Fruit fly (Drosophila melanogaster) whole organism, prepupa: ENCODE measurements around the gene Gen.

Source experiments
- Blimp-1 ChIP-seq: fragments of 200-800 bp; sonication (Bioruptor generic); optimal IDR thresholded peaks from 3 replicates; lab custom pipeline; 2017; ENCODE audit warnings: missing biosample characterization, missing genetic modification characterization, mild to moderate bottlenecking, moderate library complexity, missing genetic modification reagents
- CG10669 ChIP-seq: fragments of 200-800 bp; sonication (Bioruptor generic); optimal IDR thresholded peaks from 3 replicates; lab custom pipeline; 2018; ENCODE audit warnings: missing biosample characterization, mild to moderate bottlenecking, missing genetic modification characterization, moderate library complexity
- CG11294 ChIP-seq: fragments of 200-800 bp; sonication (Bioruptor generic); IDR thresholded peaks from 2 replicates; pipeline ENCODE4 v1.3.6; 2022; ENCODE audit warnings: missing biosample characterization, missing genetic modification characterization
- CG11762 ChIP-seq: fragments of 200-800 bp; sonication (Bioruptor generic); optimal IDR thresholded peaks from 3 replicates; lab custom pipeline; 2016; ENCODE audit warnings: missing biosample characterization, missing genetic modification characterization; ENCODE audit not compliant: insufficient read depth
- CG1621 ChIP-seq: fragments of 200-800 bp; sonication (Bioruptor generic); optimal IDR thresholded peaks from 3 replicates; lab custom pipeline; 2018; ENCODE audit warnings: missing biosample characterization, mild to moderate bottlenecking, missing genetic modification characterization
- CG16779 ChIP-seq: fragments of 200-800 bp; sonication (Bioruptor generic); optimal IDR thresholded peaks from 3 replicates; lab custom pipeline; 2017; ENCODE audit warnings: missing biosample characterization, mild to moderate bottlenecking, missing genetic modification characterization
- CG3032 ChIP-seq: fragments of 200-800 bp; optimal IDR thresholded peaks from 2 replicates; lab custom pipeline; 2019; ENCODE audit warnings: missing biosample characterization, mild to moderate bottlenecking, missing genetic modification characterization, moderate library complexity
- CG31627 ChIP-seq: fragments of 200-800 bp; sonication (Bioruptor generic); optimal IDR thresholded peaks from 3 replicates; lab custom pipeline; 2016; ENCODE audit warnings: missing biosample characterization, missing genetic modification characterization
- CG32006 ChIP-seq: fragments of 200-800 bp; sonication (Bioruptor generic); optimal IDR thresholded peaks from 3 replicates; lab custom pipeline; 2017; ENCODE audit warnings: missing biosample characterization, mild to moderate bottlenecking, missing genetic modification characterization
- CG34406 ChIP-seq: fragments of 200-800 bp; sonication (Bioruptor generic); optimal IDR thresholded peaks from 3 replicates; lab custom pipeline; 2016; ENCODE audit warnings: missing biosample characterization, missing genetic modification characterization
- CG4318 ChIP-seq: fragments of 200-800 bp; sonication (Bioruptor generic); optimal IDR thresholded peaks from 3 replicates; lab custom pipeline; 2017; ENCODE audit warnings: missing biosample characterization, mild to moderate bottlenecking, missing genetic modification characterization
- CG6276 ChIP-seq: fragments of 200-800 bp; sonication (Bioruptor generic); optimal IDR thresholded peaks from 2 replicates; lab custom pipeline; 2017; ENCODE audit warnings: missing biosample characterization, mild to moderate bottlenecking, missing genetic modification characterization
- CG6792 ChIP-seq: fragments of 200-800 bp; sonication (Bioruptor generic); optimal IDR thresholded peaks from 3 replicates; lab custom pipeline; 2016; ENCODE audit warnings: missing biosample characterization, missing genetic modification characterization
- CG6808 ChIP-seq: fragments of 200-800 bp; sonication (Bioruptor generic); optimal IDR thresholded peaks from 3 replicates; lab custom pipeline; 2017; ENCODE audit warnings: missing biosample characterization, missing genetic modification characterization, mild to moderate bottlenecking, moderate library complexity, missing genetic modification reagents
- CG6854 ChIP-seq: fragments of 200-800 bp; sonication (Bioruptor generic); optimal IDR thresholded peaks from 2 replicates; lab custom pipeline; 2017; ENCODE audit warnings: missing biosample characterization, mild to moderate bottlenecking, missing genetic modification characterization
- CG7368 ChIP-seq: fragments of 200-800 bp; sonication (Bioruptor generic); optimal IDR thresholded peaks from 3 replicates; lab custom pipeline; 2016; ENCODE audit warnings: missing biosample characterization, missing genetic modification characterization
- CG8119 ChIP-seq: fragments of 200-800 bp; sonication (Bioruptor generic); IDR thresholded peaks from 3 replicates; pipeline ENCODE4 v1.3.6; 2022; ENCODE audit warnings: missing biosample characterization, missing genetic modification characterization
- CG8319 ChIP-seq: fragments of 200-800 bp; sonication (Bioruptor generic); optimal IDR thresholded peaks from 3 replicates; lab custom pipeline; 2016; ENCODE audit warnings: missing biosample characterization, missing genetic modification characterization
- CG9139 ChIP-seq: fragments of 200-800 bp; sonication (Bioruptor generic); optimal IDR thresholded peaks from 3 replicates; lab custom pipeline; 2017; ENCODE audit warnings: missing biosample characterization, mild to moderate bottlenecking, missing genetic modification characterization
- Eip75B ChIP-seq: fragments of 200-800 bp; sonication (Bioruptor generic); optimal IDR thresholded peaks from 3 replicates; lab custom pipeline; 2016; ENCODE audit warnings: missing biosample characterization, missing genetic modification characterization
- Eip78C ChIP-seq: fragments of 200-800 bp; sonication (Bioruptor generic); peaks from one replicate; lab custom pipeline; 2016; ENCODE audit warnings: missing biosample characterization, missing genetic modification characterization
- Eip93F ChIP-seq: fragments of 200-800 bp; sonication (Bioruptor generic); optimal IDR thresholded peaks from 2 replicates; lab custom pipeline; 2016; ENCODE audit warnings: missing biosample characterization, mild to moderate bottlenecking, missing genetic modification characterization
- Ets21C ChIP-seq: fragments of 200-800 bp; sonication (Bioruptor generic); optimal IDR thresholded peaks from 3 replicates; lab custom pipeline; 2016; ENCODE audit warnings: missing biosample characterization, missing genetic modification characterization
- Ets96B ChIP-seq: fragments of 200-800 bp; optimal IDR thresholded peaks from 2 replicates; lab custom pipeline; 2019; ENCODE audit warnings: missing biosample characterization, mild to moderate bottlenecking, missing genetic modification characterization, moderate library complexity
- Gug ChIP-seq: fragments of 200-800 bp; sonication (Bioruptor generic); IDR thresholded peaks from 2 replicates; pipeline ENCODE4 v1.3.6; 2022; ENCODE audit warnings: missing biosample characterization, missing genetic modification characterization
- Hr38 ChIP-seq: sonication (Bioruptor generic); optimal IDR thresholded peaks from 2 replicates; lab custom pipeline; 2016; ENCODE audit warnings: missing biosample characterization, missing genetic modification characterization
- Hr39 ChIP-seq: fragments of 200-800 bp; sonication (Bioruptor generic); optimal IDR thresholded peaks from 2 replicates; lab custom pipeline; 2016; ENCODE audit warnings: missing biosample characterization, missing genetic modification characterization
- Hr4 ChIP-seq: fragments of 200-800 bp; sonication (Bioruptor generic); optimal IDR thresholded peaks from 3 replicates; lab custom pipeline; 2016; ENCODE audit warnings: missing biosample characterization, missing genetic modification characterization
- Lpt ChIP-seq: fragments of 200-800 bp; sonication (Bioruptor generic); optimal IDR thresholded peaks from 3 replicates; lab custom pipeline; 2016; ENCODE audit warnings: missing biosample characterization, missing genetic modification characterization
- OdsH ChIP-seq: fragments of 200-800 bp; sonication (Bioruptor generic); optimal IDR thresholded peaks from 3 replicates; lab custom pipeline; 2016; ENCODE audit warnings: missing biosample characterization, missing genetic modification characterization
- Smox ChIP-seq: fragments of 200-800 bp; sonication (Bioruptor generic); optimal IDR thresholded peaks from 3 replicates; lab custom pipeline; 2016; ENCODE audit warnings: missing biosample characterization, missing genetic modification characterization
- Sox102F ChIP-seq: fragments of 200-800 bp; sonication (Bioruptor generic); optimal IDR thresholded peaks from 2 replicates; lab custom pipeline; 2016; ENCODE audit warnings: missing biosample characterization, mild to moderate bottlenecking, missing genetic modification characterization
- Sox15 ChIP-seq: fragments of 200-800 bp; sonication (Bioruptor generic); optimal IDR thresholded peaks from 3 replicates; lab custom pipeline; 2016; ENCODE audit warnings: missing biosample characterization, missing genetic modification characterization
- achi ChIP-seq: fragments of 200-800 bp; sonication (Bioruptor generic); optimal IDR thresholded peaks from 3 replicates; lab custom pipeline; 2016; ENCODE audit warnings: missing biosample characterization, missing genetic modification characterization
- acj6 ChIP-seq: fragments of 200-800 bp; sonication (Bioruptor generic); optimal IDR thresholded peaks from 3 replicates; lab custom pipeline; 2016; ENCODE audit warnings: missing biosample characterization, missing genetic modification characterization
- cyc ChIP-seq: fragments of 200-800 bp; sonication (Bioruptor generic); optimal IDR thresholded peaks from 3 replicates; lab custom pipeline; 2016; ENCODE audit warnings: missing biosample characterization, missing genetic modification characterization
- fd59A ChIP-seq: fragments of 200-800 bp; sonication (Bioruptor generic); optimal IDR thresholded peaks from 2 replicates; lab custom pipeline; 2017; ENCODE audit warnings: missing biosample characterization, mild to moderate bottlenecking, missing genetic modification characterization, missing genetic modification reagents
- fd85E ChIP-seq: fragments of 200-800 bp; sonication (Bioruptor generic); optimal IDR thresholded peaks from 3 replicates; lab custom pipeline; 2016; ENCODE audit warnings: missing biosample characterization, missing genetic modification characterization
- lz ChIP-seq: fragments of 200-800 bp; sonication (Bioruptor generic); optimal IDR thresholded peaks from 3 replicates; lab custom pipeline; 2016; ENCODE audit warnings: missing biosample characterization, missing genetic modification characterization
- net ChIP-seq: fragments of 200-800 bp; sonication (Bioruptor generic); optimal IDR thresholded peaks from 3 replicates; lab custom pipeline; 2016; ENCODE audit warnings: missing biosample characterization, missing genetic modification characterization
- pdm3 ChIP-seq: fragments of 200-800 bp; sonication (Bioruptor generic); optimal IDR thresholded peaks from 3 replicates; lab custom pipeline; 2016; ENCODE audit warnings: missing biosample characterization, missing genetic modification characterization
- salr ChIP-seq, 2 experiments: fragments of 200-800 bp; sonication (Bioruptor generic); optimal IDR thresholded peaks; 3 replicates each; lab custom pipeline; 2016 to 2018; ENCODE audit warnings: missing biosample characterization in 2 of 2, missing genetic modification characterization in 2 of 2, mild to moderate bottlenecking in 1 of 2
- spab ChIP-seq: fragments of 200-800 bp; sonication (Bioruptor generic); optimal IDR thresholded peaks from 2 replicates; lab custom pipeline; 2017; ENCODE audit warnings: missing biosample characterization, mild to moderate bottlenecking, missing genetic modification characterization, missing genetic modification reagents
- ss ChIP-seq, 2 experiments: fragments of 200-800 bp; sonication (Bioruptor generic); optimal IDR thresholded peaks; 2 replicates in 1 of 2; 3 replicates in 1 of 2; lab custom pipeline; 2017 to 2018; ENCODE audit warnings: mild to moderate bottlenecking in 2 of 2, missing biosample characterization in 2 of 2, missing genetic modification characterization in 2 of 2, moderate library complexity in 1 of 2
- topi ChIP-seq: fragments of 200-800 bp; sonication (Bioruptor generic); optimal IDR thresholded peaks from 3 replicates; lab custom pipeline; 2016; ENCODE audit warnings: missing biosample characterization, missing genetic modification characterization
- vri ChIP-seq: fragments of 200-800 bp; sonication (Bioruptor generic); optimal IDR thresholded peaks from 3 replicates; lab custom pipeline; 2016; ENCODE audit warnings: missing biosample characterization, mild to moderate bottlenecking, missing genetic modification characterization

Gene Gen

dm6 chr3L:5187572-5187934 is 35.4 kb upstream of the Gen start (continued):
- peak; percentile 66 for TF ChIP-seq acj6 (GFP tag; lab: Kevin White, UChicago)
- no peak for TF ChIP-seq Blimp-1 (GFP tag; lab: Kevin White, UChicago)
- peak; percentile 19 for TF ChIP-seq CG7368 (GFP tag; lab: Kevin White, UChicago)
- no peak for TF ChIP-seq Hr38 (GFP tag; lab: Kevin White, UChicago)
- TF ChIP-seq vri (GFP tag; lab: Kevin White, UChicago) = no peak
- TF ChIP-seq achi = peak; percentile 59
- no peak for TF ChIP-seq CG16779 (tag; lab: Kevin White, UChicago)
- TF ChIP-seq CG11294 (GFP tag; lab: Robert Waterston, UW) = peak; percentile 37; the same call in 1 of the 2 replicates
- no peak for TF ChIP-seq CG6792 (GFP tag; lab: Kevin White, UChicago)
- TF ChIP-seq net (GFP tag; lab: Kevin White, UChicago) = peak; percentile 15
- peak; percentile 12 for TF ChIP-seq Sox102F (GFP tag; lab: Kevin White, UChicago)
- no peak for TF ChIP-seq CG6808 (GFP tag; lab: Kevin White, UChicago)
- TF ChIP-seq lz (GFP tag; lab: Kevin White, UChicago) = peak; percentile 13
- TF ChIP-seq CG3032 (tag; lab: Kevin White, UChicago) = peak; percentile 58

dm6 chr3L:5186807-5187571 is 34.8 kb upstream of the Gen start:
- TF ChIP-seq CG16779 (tag; lab: Kevin White, UChicago) (peak; percentile 85), pdm3 (peak; percentile 90), CG1621 (peak; percentile 88), Eip75B (GFP tag; lab: Kevin White, UChicago) (peak; percentile 89), Hr39 (peak; percentile 86), Ets96B (peak; percentile 92), Sox15 (peak; percentile 75), Eip78C (GFP tag; lab: Kevin White, UChicago) (peak; percentile 96), Hr4 (GFP tag; lab: Kevin White, UChicago) (peak; percentile 95), CG34406 (GFP tag; lab: Kevin White, UChicago) (peak; percentile 83), vri (GFP tag; lab: Kevin White, UChicago) (peak; percentile 93), CG32006 (GFP tag; lab: Kevin White, UChicago) (peak; percentile 95), Ets21C (GFP tag; lab: Kevin White, UChicago) (peak; percentile 74), CG6854 (GFP tag; lab: Kevin White, UChicago) (peak; percentile 62), acj6 (GFP tag; lab: Kevin White, UChicago) (peak; percentile 89), Smox (GFP tag; lab: Kevin White, UChicago) (peak; percentile 78), CG9139 (GFP tag; lab: Kevin White, UChicago) (peak; percentile 68), lz (GFP tag; lab: Kevin White, UChicago) (peak; percentile 85), CG6792 (GFP tag; lab: Kevin White, UChicago) (peak; percentile 87), Eip93F (GFP tag; lab: Kevin White, UChicago) (no peak), Sox102F (GFP tag; lab: Kevin White, UChicago) (peak; percentile 78), CG6276 (peak; percentile 92), CG3032 (tag; lab: Kevin White, UChicago) (peak; percentile 78), CG31627 (GFP tag; lab: Kevin White, UChicago) (peak; percentile 85), Lpt (peak; percentile 82), CG10669 (GFP tag; lab: Kevin White, UChicago) (peak; percentile 87), topi (GFP tag; lab: Kevin White, UChicago) (peak; percentile 86), spab (GFP tag; lab: Kevin White, UChicago) (peak; percentile 84), CG4318 (GFP tag; lab: Kevin White, UChicago) (peak; percentile 89), CG11762 (peak; percentile 81), salr (GFP tag; optimal IDR thresholded peaks at IDR 0.05; lab: Kevin White, UChicago) (peak; percentile 81 to 82), Gug (peak; percentile 93), net (GFP tag; lab: Kevin White, UChicago) (peak; percentile 86), CG8319 (GFP tag; lab: Kevin White, UChicago) (peak; percentile 80), fd85E (GFP tag; lab: Kevin White, UChicago) (peak; percentile 72), Hr38 (GFP tag; lab: Kevin White, UChicago) (no peak), fd59A (GFP tag; lab: Kevin White, UChicago) (peak; percentile 83), Blimp-1 (GFP tag; lab: Kevin White, UChicago) (no peak), OdsH (GFP tag; lab: Kevin White, UChicago) (peak; percentile 90), achi (peak; percentile 89), ss (GFP tag; optimal IDR thresholded peaks at IDR 0.05; lab: Kevin White, UChicago) (peak; percentile 62 to 80), CG8119 (GFP tag; lab: Robert Waterston, UW) (peak; percentile 95), cyc (peak; percentile 77)
